Worm (Caenorhabditis elegans) whole organism, L4 larva: ENCODE measurements around the gene fbxb-25.

Source experiments
- dmd-9 ChIP-seq: fragments of 200-800 bp; sonication (Bioruptor generic); IDR thresholded peaks from 2 replicates; pipeline ENCODE4 v1.3.6; 2022; ENCODE audit warnings: missing genetic modification reagents, missing genetic modification characterization, missing compliant biosample characterization
- lim-7 ChIP-seq: fragments of 200-800 bp; sonication (Bioruptor generic); IDR thresholded peaks from 2 replicates; pipeline ENCODE4 v1.3.6; 2022; ENCODE audit warnings: missing genetic modification characterization, missing compliant biosample characterization
- mdl-1 ChIP-seq, 2 experiments: fragments of 150-350 bp in 1 of 2; sonication (generic microtip) in 1 of 2; optimal IDR thresholded peaks; 2 replicates each; lab custom pipeline; 2014 to 2017; ENCODE audit warnings: missing biosample characterization in 2 of 2, missing genetic modification characterization in 2 of 2
- pqm-1 ChIP-seq: sonication (generic microtip); optimal IDR thresholded peaks from 2 replicates; lab custom pipeline; 2017; ENCODE audit warnings: missing biosample characterization, missing genetic modification characterization
- skn-1 ChIP-seq: fragments of 150-350 bp; optimal IDR thresholded peaks from 2 replicates; lab custom pipeline; 2014; ENCODE audit warnings: missing biosample characterization, missing genetic modification characterization

- TF ChIP-seq pqm-1 (tag; lab: Kevin White, UChicago) = no peak
- TF ChIP-seq lim-7 (GFP tag; lab: Robert Waterston, UW) = no peak
- TF ChIP-seq skn-1 (tag; lab: Kevin White, UChicago) = no peak
- no peak for TF ChIP-seq dmd-9 (GFP tag; lab: Robert Waterston, UW)
- TF ChIP-seq mdl-1 (tag; optimal IDR thresholded peaks at IDR 0.05; lab: Kevin White, UChicago) = no peak
These were observed 12.0 kb downstream of the fbxb-25 start, which contains the start of gene F58E1.13 for ce11 chrII:1695861-1696260.
